Fruit fly (Drosophila melanogaster): ENCODE measurements around the gene CG6184.

Gene CG6184

DNA sequence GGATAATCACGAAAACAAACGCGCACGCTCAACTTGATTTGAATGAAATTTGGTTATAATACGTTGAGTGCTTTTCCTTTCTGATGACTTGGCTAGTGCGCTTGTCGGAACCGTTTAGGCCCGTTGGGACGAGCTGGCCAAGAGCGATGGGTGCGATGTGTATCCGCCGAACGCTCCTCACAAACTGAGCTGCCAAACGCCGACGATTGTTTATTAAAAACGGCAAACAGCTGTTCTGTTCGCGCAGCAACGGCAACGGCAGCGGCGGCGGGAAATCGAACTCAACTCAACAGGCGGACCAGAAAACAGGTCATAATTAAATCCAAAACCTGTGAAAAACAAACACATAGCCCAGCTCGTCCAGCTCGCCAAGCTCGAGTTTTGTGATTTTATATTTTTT, 36.7 kb downstream of the CG6184 start (continued):
- TF ChIP-seq CG7556 (GFP tag; optimal IDR thresholded peaks at IDR 0.05) (no peak), Dek (tag; optimal IDR thresholded peaks at IDR 0.05) (no peak), CG4617 (GFP tag; optimal IDR thresholded peaks at IDR 0.05; ENCODE audit: borderline replicate concordance) (no peak), CG6175 (GFP tag; IDR thresholded peaks at IDR 0.05) (no peak), ftz-f1 (GFP tag; optimal IDR thresholded peaks at IDR 0.05) (peak; percentile 42), zfh1 (GFP tag; IDR thresholded peaks at IDR 0.05) (0 out of 3 replicates have a peak, but pooled peaks have one; percentile 27), lbe (GFP tag; optimal IDR thresholded peaks at IDR 0.05) (no peak), CG4820 (GFP tag; optimal IDR thresholded peaks at IDR 0.05) (no peak), run (tag; optimal IDR thresholded peaks at IDR 0.05) (no peak), lab (GFP tag; optimal IDR thresholded peaks at IDR 0.05) (peak; percentile 20), CG16815 (GFP tag; optimal IDR thresholded peaks at IDR 0.05) (no peak), CG13894 (tag; optimal IDR thresholded peaks at IDR 0.05) (peak; percentile 67), Side (GFP tag; optimal IDR thresholded peaks at IDR 0.05) (no peak), sob (GFP tag; IDR thresholded peaks at IDR 0.05) (peak; percentile 20; the same call in 1 of the 2 replicates), Elba2 (GFP tag; optimal IDR thresholded peaks at IDR 0.05) (no peak), al (GFP tag; IDR thresholded peaks at IDR 0.05) (no peak), lmd (GFP tag; IDR thresholded peaks at IDR 0.05) (no peak), Pdp1 (GFP tag; optimal IDR thresholded peaks at IDR 0.05) (peak in 1 of 2 experiments; percentile 13), CG3407 (GFP tag; optimal IDR thresholded peaks at IDR 0.05) (no peak), Jarid2 (GFP tag; optimal IDR thresholded peaks at IDR 0.05) (peak; percentile 73), CG8290 (GFP tag; optimal IDR thresholded peaks at IDR 0.05) (no peak), CG8290 (tag; optimal IDR thresholded peaks at IDR 0.05) (peak in 1 of 2 experiments; percentile 41), B-H2 (GFP tag; optimal IDR thresholded peaks at IDR 0.05) (peak; percentile 53), CG2116 (GFP tag; optimal IDR thresholded peaks at IDR 0.05) (no peak), CG1233 (GFP tag; optimal IDR thresholded peaks at IDR 0.05) (no peak), CTCF (GFP tag; optimal IDR thresholded peaks at IDR 0.05) (peak; percentile 10), ci (GFP tag; IDR thresholded peaks at IDR 0.05) (no peak), kni (GFP tag; optimal IDR thresholded peaks at IDR 0.05) (no peak), gsb (GFP tag; IDR thresholded peaks at IDR 0.05) (no peak), CG18619 (GFP tag; optimal IDR thresholded peaks at IDR 0.05) (peak; percentile 13), CG15269 (tag; optimal IDR thresholded peaks at IDR 0.05) (peak; percentile 38), lola (GFP tag; optimal IDR thresholded peaks at IDR 0.05) (no peak), Nf-YC (tag; optimal IDR thresholded peaks at IDR 0.05) (peak; percentile 10), cad (GFP tag; optimal IDR thresholded peaks at IDR 0.05) (no peak), wek (GFP tag; optimal IDR thresholded peaks at IDR 0.05) (no peak), D19A (tag; optimal IDR thresholded peaks at IDR 0.05) (no peak), dysf (GFP tag; IDR thresholded peaks at IDR 0.05) (peak; percentile 5; the same call in 1 of the 3 replicates), Dp (GFP tag; optimal IDR thresholded peaks at IDR 0.05) (no peak), pnt (GFP tag; optimal IDR thresholded peaks at IDR 0.05) (no peak), scrt (GFP tag; optimal IDR thresholded peaks at IDR 0.05) (no peak), Tbp (GFP tag; optimal IDR thresholded peaks at IDR 0.05) (no peak), fru (optimal IDR thresholded peaks at IDR 0.05) (no peak), CG15601 (tag; optimal IDR thresholded peaks at IDR 0.05) (no peak), so (GFP tag; IDR thresholded peaks at IDR 0.05) (no peak), CG10366 (GFP tag; IDR thresholded peaks at IDR 0.05) (no peak), CG4282 (GFP tag; optimal IDR thresholded peaks at IDR 0.05) (no peak), sr (GFP tag; IDR thresholded peaks at IDR 0.05) (peak; percentile 12; the same call in 1 of the 3 replicates), CG34224 (GFP tag; IDR thresholded peaks at IDR 0.05; ENCODE audit: partially characterized antibody) (no peak), H2.0 (GFP tag; IDR thresholded peaks at IDR 0.05) (no peak), Bgb (GFP tag; IDR thresholded peaks at IDR 0.05; ENCODE audit: partially characterized antibody) (peak; percentile 46; the same call in 1 of the 2 replicates), CG3726 (GFP tag; IDR thresholded peaks at IDR 0.05) (no peak), usp (GFP tag; optimal IDR thresholded peaks at IDR 0.05) (no peak)
